Worm (Caenorhabditis elegans): ENCODE data around the gene C08B6.18.

ce11 chrV:10159972-10160371 lies 26.0 kb upstream of the C08B6.18 start:
- TF ChIP-seq flt-1 (GFP tag; IDR thresholded peaks at IDR 0.05) (no peak), ztf-29 (GFP tag; IDR thresholded peaks at IDR 0.05) (no peak), ref-1 (GFP tag; conservative IDR thresholded peaks at IDR 0.05) (no peak), ztf-23 (GFP tag; IDR thresholded peaks at IDR 0.05) (no peak), cog-1 (tag; optimal IDR thresholded peaks at IDR 0.05) (no peak), klf-2 (GFP tag; conservative IDR thresholded peaks at IDR 0.05) (no peak), tab-1 (GFP tag; IDR thresholded peaks at IDR 0.05) (no peak), T22C8.4 (GFP tag; IDR thresholded peaks at IDR 0.05) (no peak), med-1 (GFP tag; optimal IDR thresholded peaks at IDR 0.05; ENCODE audit: insufficient read depth) (no peak)
